Worm (Caenorhabditis elegans) whole organism, early embryonic: Measurements from ENCODE around the gene rpb-8.

Source experiments
- F13C5.2 ChIP-seq: sonication (generic microtip); optimal IDR thresholded peaks from 2 replicates; lab custom pipeline; 2017; ENCODE audit warnings: mild to moderate bottlenecking, missing genetic modification characterization, inconsistent platforms, missing compliant biosample characterization
- ama-1 ChIP-seq: fragments of 150-350 bp; optimal IDR thresholded peaks from 2 replicates; lab custom pipeline; 2014
- ceh-13 ChIP-seq: fragments of 200-800 bp; sonication (Bioruptor generic); optimal IDR thresholded peaks from 2 replicates; lab custom pipeline; 2018; ENCODE audit warnings: mild to moderate bottlenecking, missing genetic modification characterization, missing compliant biosample characterization
- ceh-36 ChIP-seq: sonication (generic microtip); optimal IDR thresholded peaks from 2 replicates; lab custom pipeline; 2016; ENCODE audit warnings: missing genetic modification characterization, inconsistent platforms, missing compliant biosample characterization
- hmbx-1 ChIP-seq: sonication (generic microtip); optimal IDR thresholded peaks from 2 replicates; lab custom pipeline; 2016; ENCODE audit warnings: mild to moderate bottlenecking, missing genetic modification characterization, missing compliant biosample characterization
- hnd-1 ChIP-seq: sonication (generic microtip); optimal IDR thresholded peaks from 2 replicates; lab custom pipeline; 2016; ENCODE audit warnings: missing genetic modification characterization, missing compliant biosample characterization
- pes-1 ChIP-seq: fragments of 200-800 bp; sonication (Bioruptor generic); IDR thresholded peaks from 2 replicates; pipeline ENCODE4 v1.3.6; 2022; ENCODE audit warnings: missing genetic modification reagents, missing genetic modification characterization, missing compliant biosample characterization
- scrt-1 ChIP-seq: fragments of 200-800 bp; sonication (Bioruptor generic); IDR thresholded peaks from 2 replicates; pipeline ENCODE4 v1.3.6; 2022; ENCODE audit warnings: missing genetic modification characterization, missing compliant biosample characterization
- sea-1 ChIP-seq: fragments of 200-800 bp; sonication (Bioruptor generic); conservative IDR thresholded peaks from 2 replicates; pipeline ENCODE4 v1.3.6; 2022; ENCODE audit warnings: missing genetic modification characterization, missing compliant biosample characterization

DNA sequence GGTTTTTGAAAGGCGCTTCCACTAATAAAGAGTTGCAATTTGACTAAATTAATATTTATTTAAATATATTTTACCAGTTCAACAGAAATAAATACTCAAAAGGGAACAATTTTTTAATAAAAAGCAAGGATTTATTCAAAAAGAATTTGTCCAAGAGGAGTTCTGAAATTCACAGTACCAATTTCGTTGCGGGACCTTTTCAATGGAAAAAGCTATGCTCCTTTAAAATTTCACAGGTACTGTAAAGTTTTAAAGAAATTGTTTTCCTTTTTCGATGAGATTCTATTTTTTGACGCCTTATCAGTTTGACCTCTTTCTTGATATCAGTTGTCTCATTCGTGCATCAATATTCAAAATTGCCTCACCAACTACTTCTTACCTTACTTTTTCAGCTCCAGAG lies 17.5 kb downstream of the rpb-8 start, which contains the start of gene tag-340:
- no peak for TF ChIP-seq ceh-13 (GFP tag; lab: Kevin White, UChicago)
- no peak for TF ChIP-seq hmbx-1 (tag; lab: Kevin White, UChicago)
- TF ChIP-seq scrt-1 = no peak
- TF ChIP-seq sea-1 (GFP tag; lab: Robert Waterston, UW) = no peak
- TF ChIP-seq ceh-36 (tag; lab: Kevin White, UChicago) = no peak
- no peak for TF ChIP-seq F13C5.2 (tag; lab: Kevin White, UChicago)
- no peak for TF ChIP-seq ama-1 (lab: Kevin White, UChicago)
- TF ChIP-seq pes-1 (GFP tag; lab: Robert Waterston, UW) = no peak
- TF ChIP-seq hnd-1 (tag; lab: Kevin White, UChicago) = no peak
